Worm (Caenorhabditis elegans): Measurements from ENCODE around the gene C37C3.11.

The C37C3.11 gene

ce11 chrV:7861792-7862191 lies 2.8 kb downstream of the C37C3.11 start, which contains the start of gene C37C3.17:
TSS of gene C37C3.17 (minus strand) at chrV:7861892.
- TF ChIP-seq rpc-1 (optimal IDR thresholded peaks at IDR 0.05) (no peak), rpc-1 (tag; optimal IDR thresholded peaks at IDR 0.05) (no peak), rec-8 (tag; optimal IDR thresholded peaks at IDR 0.05) (no peak), ztf-6 (GFP tag; IDR thresholded peaks at IDR 0.05) (no peak), Y79H2A.3 (GFP tag; conservative IDR thresholded peaks at IDR 0.05) (no peak), ceh-100 (GFP tag; IDR thresholded peaks at IDR 0.05) (no peak), sptf-2 (GFP tag; optimal IDR thresholded peaks at IDR 0.05) (no peak), egl-18 (GFP tag; IDR thresholded peaks at IDR 0.05) (no peak), tbp1 (GFP tag; optimal IDR thresholded peaks at IDR 0.05) (no peak), attf-3 (GFP tag; conservative IDR thresholded peaks at IDR 0.05) (no peak), hmg-20 (GFP tag; IDR thresholded peaks at IDR 0.05) (no peak), hmg-1.2 (GFP tag; IDR thresholded peaks at IDR 0.05) (no peak), gei-17 (GFP tag; optimal IDR thresholded peaks at IDR 0.05) (no peak), snpc-3.4 (tag; optimal IDR thresholded peaks at IDR 0.05) (no peak), Y95B8A.8 (GFP tag; IDR thresholded peaks at IDR 0.05) (no peak), madf-3 (GFP tag; IDR thresholded peaks at IDR 0.05) (no peak), lsl-1 (GFP tag; optimal IDR thresholded peaks at IDR 0.05) (no peak), rcor-1 (GFP tag; IDR thresholded peaks at IDR 0.05) (no peak)

- TF ChIP-seq cebp-1 (GFP tag; IDR thresholded peaks at IDR 0.05) (0 out of 2 replicates have a peak, but pooled peaks have one; percentile 13), cebp-1 (tag; optimal IDR thresholded peaks at IDR 0.05) (peak; percentile 48), snpc-1.1 (tag; optimal IDR thresholded peaks at IDR 0.05; ENCODE audit: insufficient read depth) (peak; percentile 1), tbp1 (GFP tag; optimal IDR thresholded peaks at IDR 0.05) (peak; percentile 12), F33H1.4 (GFP tag; IDR thresholded peaks at IDR 0.05) (peak; percentile 33; the same call in 1 of the 2 replicates), atf-7 (tag; optimal IDR thresholded peaks at IDR 0.05) (peak; percentile 4), B0336.3 (GFP tag; IDR thresholded peaks at IDR 0.05) (peak; percentile 64; the same call in 1 of the 2 replicates), let-526 (GFP tag; IDR thresholded peaks at IDR 0.05) (0 out of 2 replicates have a peak, but pooled peaks have one; percentile 9), hlh-26 (GFP tag; conservative IDR thresholded peaks at IDR 0.05) (no peak), attf-6 (GFP tag; IDR thresholded peaks at IDR 0.05) (peak; percentile 18; the same call in 1 of the 2 replicates), repo-1 (tag; optimal IDR thresholded peaks at IDR 0.05) (peak; percentile 85), nfyb-1 (GFP tag; IDR thresholded peaks at IDR 0.05) (peak; percentile 85), ama-1 (optimal IDR thresholded peaks at IDR 0.05) (peak; percentile 65), ama-1 (GFP tag; optimal IDR thresholded peaks at IDR 0.05) (peak in 1 of 2 experiments; percentile 50), ets-4 (GFP tag; optimal IDR thresholded peaks at IDR 0.05) (no peak), lin-35 (GFP tag; optimal IDR thresholded peaks at IDR 0.05) (peak in 1 of 3 experiments; percentile 3), pha-4 (tag; optimal IDR thresholded peaks at IDR 0.05) (no peak), T26A5.8 (tag; optimal IDR thresholded peaks at IDR 0.05) (peak; percentile 11), madf-6 (GFP tag; IDR thresholded peaks at IDR 0.05) (peak; percentile 45), hsf-1 (GFP tag; IDR thresholded peaks at IDR 0.05) (peak; percentile 76), fkh-3 (tag; optimal IDR thresholded peaks at IDR 0.05) (no peak), B0261.1 (tag; optimal IDR thresholded peaks at IDR 0.05) (no peak), nhr-120 (GFP tag; IDR thresholded peaks at IDR 0.05) (0 out of 2 replicates have a peak, but pooled peaks have one; percentile 40), C06A6.2 (GFP tag; conservative IDR thresholded peaks at IDR 0.05) (no peak), B0035.1 (tag; optimal IDR thresholded peaks at IDR 0.05) (peak; percentile 15), ztf-3 (GFP tag; optimal IDR thresholded peaks at IDR 0.05) (no peak), lin-54 (GFP tag; optimal IDR thresholded peaks at IDR 0.05) (peak; percentile 9), xnd-1 (tag; optimal IDR thresholded peaks at IDR 0.05) (no peak), hrde-1 (tag; optimal IDR thresholded peaks at IDR 0.05; ENCODE audit: borderline replicate concordance) (peak; percentile 75), mes-4 (tag; optimal IDR thresholded peaks at IDR 0.05) (peak; percentile 3), ceh-100 (GFP tag; IDR thresholded peaks at IDR 0.05) (0 out of 2 replicates have a peak, but pooled peaks have one; percentile 35), snpc-4 (GFP tag; optimal IDR thresholded peaks at IDR 0.05) (peak; percentile 9), snpc-4 (tag; optimal IDR thresholded peaks at IDR 0.05) (peak in 2 of 4 experiments; percentile 24 to 39)
These were observed 6.6 kb downstream of the C37C3.11 start, which contains the start of gene C37C3.1 for ce11 chrV:7857931-7858330. TSS of gene C37C3.1 (plus strand) at chrV:7857963.

Data from whole organism, young adult.